Fruit fly (Drosophila melanogaster) whole organism, pupa: ENCODE results near the gene CG14147.
A peak's percentile ranks its signal among the peaks of the same experiment; 100 is the strongest.

Experiments used
- CG10348 ChIP-seq: fragments of 200-800 bp; sonication (Bioruptor generic); IDR thresholded peaks from 2 replicates; pipeline ENCODE4 v1.3.6; 2022; ENCODE audit warnings: missing biosample characterization, missing genetic modification characterization
- CG14655 ChIP-seq: fragments of 200-800 bp; sonication (Bioruptor generic); optimal IDR thresholded peaks from 3 replicates; lab custom pipeline; 2017; ENCODE audit warnings: mild to moderate bottlenecking, missing biosample characterization, missing genetic modification reagents, missing genetic modification characterization
- CG15710 ChIP-seq: fragments of 200-800 bp; sonication (Bioruptor generic); optimal IDR thresholded peaks from 2 replicates; lab custom pipeline; 2018; ENCODE audit warnings: missing biosample characterization, mild to moderate bottlenecking, missing genetic modification characterization, moderate library complexity
- CG32121 ChIP-seq: fragments of 200-800 bp; sonication (Bioruptor generic); IDR thresholded peaks from 2 replicates; pipeline ENCODE4 v1.3.6; 2022; ENCODE audit warnings: missing biosample characterization, missing genetic modification characterization
- CG8301 ChIP-seq: fragments of 200-800 bp; sonication (Bioruptor generic); optimal IDR thresholded peaks from 2 replicates; lab custom pipeline; 2018; ENCODE audit warnings: missing biosample characterization, mild to moderate bottlenecking, missing genetic modification characterization
- EcR ChIP-seq: fragments of 200-800 bp; sonication (Bioruptor generic); optimal IDR thresholded peaks from 3 replicates; lab custom pipeline; 2019; ENCODE audit warnings: missing biosample characterization, missing genetic modification characterization, mild to moderate bottlenecking, moderate library complexity, missing genetic modification reagents
- gl ChIP-seq: fragments of 200-800 bp; sonication (Bioruptor generic); optimal IDR thresholded peaks from 2 replicates; lab custom pipeline; 2018; ENCODE audit warnings: missing biosample characterization, mild to moderate bottlenecking, missing genetic modification characterization

- TF ChIP-seq CG10348 (GFP tag; lab: Robert Waterston, UW) (no peak), EcR (no peak), CG32121 (GFP tag; lab: Robert Waterston, UW) (no peak), CG15710 (tag; lab: Kevin White, UChicago) (peak; percentile 78), CG8301 (no peak), CG14655 (peak; percentile 9), gl (tag; lab: Kevin White, UChicago) (no peak)
Measured at dm6 chr3L:10942541-10942940, 29.9 kb upstream of the CG14147 start.
